Worm (Caenorhabditis elegans): ENCODE data around the gene exc-15.

The exc-15 gene

DNA sequence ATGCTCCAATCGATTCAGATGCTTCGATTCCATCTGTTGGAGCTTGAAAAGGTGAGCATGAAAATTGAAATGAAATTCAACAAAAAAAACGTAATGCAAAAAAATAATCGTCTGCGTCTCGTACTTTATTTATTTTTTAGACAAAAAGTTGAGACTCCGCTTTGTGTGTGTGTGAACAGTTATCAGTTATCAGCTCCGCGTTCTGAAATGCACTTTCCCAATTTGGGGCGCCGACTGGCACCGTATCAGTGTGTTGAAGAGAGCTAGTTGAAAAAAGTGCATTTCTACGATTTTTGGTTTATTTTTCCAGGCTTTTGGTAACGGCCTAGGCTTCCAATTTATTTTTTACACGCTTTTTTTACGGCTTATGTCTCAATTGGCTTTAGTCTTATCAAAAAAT is 18.7 kb downstream of the exc-15 start:
- TF ChIP-seq Y22D7AL.16 (tag; optimal IDR thresholded peaks at IDR 0.05) (no peak), hlh-8 (tag; optimal IDR thresholded peaks at IDR 0.05) (no peak), F13H6.1 (tag; optimal IDR thresholded peaks at IDR 0.05) (no peak), ztf-16 (tag; optimal IDR thresholded peaks at IDR 0.05) (no peak), madf-2 (tag; optimal IDR thresholded peaks at IDR 0.05) (no peak), zip-5 (tag; optimal IDR thresholded peaks at IDR 0.05) (no peak), fkh-6 (tag; optimal IDR thresholded peaks at IDR 0.05) (no peak)

DNA sequence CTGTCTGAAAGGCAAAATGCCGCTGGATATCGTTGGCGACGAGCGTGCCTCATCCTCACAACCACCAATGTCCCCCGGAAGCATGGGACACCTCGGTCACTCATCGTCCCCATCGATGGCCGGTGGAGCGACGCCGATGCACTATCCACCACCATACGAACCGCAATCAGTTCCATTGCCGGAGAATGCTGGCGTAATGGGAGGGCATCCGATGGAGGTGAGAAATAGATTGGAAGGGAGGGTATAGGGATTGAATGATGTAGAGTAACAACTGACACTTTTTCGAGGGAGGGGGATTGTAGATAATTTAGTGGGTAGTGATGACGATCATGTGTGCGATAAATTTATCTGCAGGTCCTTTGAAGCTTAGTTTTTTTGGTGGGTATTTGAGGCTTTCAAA is 19.4 kb downstream of the exc-15 start:
- TF ChIP-seq ceh-18 (tag; optimal IDR thresholded peaks at IDR 0.05) (peak; percentile 8), nfya-1 (tag; optimal IDR thresholded peaks at IDR 0.05) (no peak), unc-55 (GFP tag; optimal IDR thresholded peaks at IDR 0.05) (peak; percentile 74), ztf-16 (tag; optimal IDR thresholded peaks at IDR 0.05) (no peak), pros-1 (tag; optimal IDR thresholded peaks at IDR 0.05) (no peak), rnt-1 (tag; optimal IDR thresholded peaks at IDR 0.05) (peak; percentile 29)

ce11 chrV:4503868-4504365 is 20.7 kb downstream of the exc-15 start:
- TF ChIP-seq unc-42 (tag; optimal IDR thresholded peaks at IDR 0.05) (no peak), sdc-2 (tag; optimal IDR thresholded peaks at IDR 0.05) (no peak), ceh-9 (tag; optimal IDR thresholded peaks at IDR 0.05) (no peak), zip-5 (tag; optimal IDR thresholded peaks at IDR 0.05) (no peak), lin-11 (tag; optimal IDR thresholded peaks at IDR 0.05) (no peak), ztf-16 (tag; optimal IDR thresholded peaks at IDR 0.05) (no peak), eyg-1 (tag; optimal IDR thresholded peaks at IDR 0.05) (no peak), tbx-2 (tag; optimal IDR thresholded peaks at IDR 0.05) (no peak), hlh-13 (GFP tag; optimal IDR thresholded peaks at IDR 0.05) (no peak), C08G9.2 (tag; optimal IDR thresholded peaks at IDR 0.05) (no peak), F13H6.1 (tag; optimal IDR thresholded peaks at IDR 0.05) (no peak), hlh-15 (tag; optimal IDR thresholded peaks at IDR 0.05) (no peak), elt-2 (tag; optimal IDR thresholded peaks at IDR 0.05) (no peak), lim-6 (tag; optimal IDR thresholded peaks at IDR 0.05) (no peak), npax-4 (tag; optimal IDR thresholded peaks at IDR 0.05) (no peak), pros-1 (tag; optimal IDR thresholded peaks at IDR 0.05) (no peak), ama-1 (optimal IDR thresholded peaks at IDR 0.05) (no peak)

ce11 chrV:4504445-4504844 is 21.2 kb downstream of the exc-15 start:
- no peak for TF ChIP-seq pax-1 (tag; optimal IDR thresholded peaks at IDR 0.05)
- TF ChIP-seq eyg-1 (tag; optimal IDR thresholded peaks at IDR 0.05) = no peak
- TF ChIP-seq ceh-34 (tag; optimal IDR thresholded peaks at IDR 0.05) = no peak
- no peak for TF ChIP-seq unc-55 (GFP tag; optimal IDR thresholded peaks at IDR 0.05)
- TF ChIP-seq C08G9.2 (tag; optimal IDR thresholded peaks at IDR 0.05) = no peak
- no peak for TF ChIP-seq rnt-1 (tag; optimal IDR thresholded peaks at IDR 0.05)
- TF ChIP-seq ceh-48 (tag; optimal IDR thresholded peaks at IDR 0.05) = no peak
- TF ChIP-seq npax-4 (tag; optimal IDR thresholded peaks at IDR 0.05) = no peak
- no peak for TF ChIP-seq nfya-1 (tag; optimal IDR thresholded peaks at IDR 0.05)
- no peak for TF ChIP-seq ceh-9 (tag; optimal IDR thresholded peaks at IDR 0.05)
- TF ChIP-seq ceh-14 (tag; optimal IDR thresholded peaks at IDR 0.05) = no peak
- no peak for TF ChIP-seq syd-9 (tag; optimal IDR thresholded peaks at IDR 0.05)
- TF ChIP-seq tbx-7 (tag; optimal IDR thresholded peaks at IDR 0.05) = no peak
- no peak for TF ChIP-seq tbx-2 (tag; optimal IDR thresholded peaks at IDR 0.05)
- TF ChIP-seq mec-3 (tag; optimal IDR thresholded peaks at IDR 0.05; ENCODE audit: borderline replicate concordance) = no peak
- TF ChIP-seq pha-4 (tag; optimal IDR thresholded peaks at IDR 0.05) = no peak
- TF ChIP-seq fkh-10 (GFP tag; optimal IDR thresholded peaks at IDR 0.05) = no peak
- no peak for TF ChIP-seq ceh-18 (tag; optimal IDR thresholded peaks at IDR 0.05)
- no peak for TF ChIP-seq Y22D7AL.16 (tag; optimal IDR thresholded peaks at IDR 0.05)

ce11 chrV:4505000-4505399 is 21.7 kb downstream of the exc-15 start:
- TF ChIP-seq pag-3 (tag; optimal IDR thresholded peaks at IDR 0.05; ENCODE audit: borderline replicate concordance) (no peak), ets-4 (tag; optimal IDR thresholded peaks at IDR 0.05) (no peak), pha-4 (tag; optimal IDR thresholded peaks at IDR 0.05) (no peak), pros-1 (tag; optimal IDR thresholded peaks at IDR 0.05) (no peak), ama-1 (optimal IDR thresholded peaks at IDR 0.05) (no peak), ceh-2 (tag; optimal IDR thresholded peaks at IDR 0.05) (no peak), Y22D7AL.16 (tag; optimal IDR thresholded peaks at IDR 0.05) (no peak), pqm-1 (tag; optimal IDR thresholded peaks at IDR 0.05) (no peak), ceh-6 (GFP tag; optimal IDR thresholded peaks at IDR 0.05) (no peak), fkh-10 (GFP tag; optimal IDR thresholded peaks at IDR 0.05) (no peak), ceh-18 (tag; optimal IDR thresholded peaks at IDR 0.05) (no peak), che-1 (tag; optimal IDR thresholded peaks at IDR 0.05) (no peak)
